Worm (Caenorhabditis elegans): Measurements from ENCODE around the gene inx-11.

The inx-11 gene

ce11 chrV:12540018-12540417, 53.0 kb downstream of the inx-11 start:
- TF ChIP-seq efl-1 (optimal IDR thresholded peaks at IDR 0.05): no peak
- TF ChIP-seq efl-1 (GFP tag; optimal IDR thresholded peaks at IDR 0.05 in 1 of 2): peak in 1 of 2 experiments; percentile 16
- TF ChIP-seq fkh-8 (tag; optimal IDR thresholded peaks at IDR 0.05): peak; percentile 5
- no peak for TF ChIP-seq nhr-90 (tag; optimal IDR thresholded peaks at IDR 0.05; ENCODE audit: poor library complexity)
- peak; percentile 11 for TF ChIP-seq blmp-1 (tag; optimal IDR thresholded peaks at IDR 0.05)
- TF ChIP-seq lin-14 (GFP tag; optimal IDR thresholded peaks at IDR 0.05): peak; percentile 53
- no peak for TF ChIP-seq nhr-76 (tag; optimal IDR thresholded peaks at IDR 0.05)

ce11 chrV:12540739-12541138, 53.7 kb downstream of the inx-11 start, which contains the start of gene F45D3.2:
Gene F45D3.2, plus strand, starts transcription at chrV:12541039.
- TF ChIP-seq irx-1 (tag; optimal IDR thresholded peaks at IDR 0.05) (no peak), xbp-1 (tag; optimal IDR thresholded peaks at IDR 0.05) (no peak), zag-1 (tag; optimal IDR thresholded peaks at IDR 0.05) (no peak), sup-37 (GFP tag; optimal IDR thresholded peaks at IDR 0.05) (no peak), efl-1 (optimal IDR thresholded peaks at IDR 0.05) (no peak), efl-1 (GFP tag; optimal IDR thresholded peaks at IDR 0.05 in 1 of 2) (no peak), lin-14 (GFP tag; optimal IDR thresholded peaks at IDR 0.05) (no peak), ceh-63 (GFP tag; optimal IDR thresholded peaks at IDR 0.05) (no peak), ztf-4 (tag; optimal IDR thresholded peaks at IDR 0.05) (no peak), F16B12.6 (tag; optimal IDR thresholded peaks at IDR 0.05) (no peak), rnt-1 (tag; optimal IDR thresholded peaks at IDR 0.05) (no peak)

DNA sequence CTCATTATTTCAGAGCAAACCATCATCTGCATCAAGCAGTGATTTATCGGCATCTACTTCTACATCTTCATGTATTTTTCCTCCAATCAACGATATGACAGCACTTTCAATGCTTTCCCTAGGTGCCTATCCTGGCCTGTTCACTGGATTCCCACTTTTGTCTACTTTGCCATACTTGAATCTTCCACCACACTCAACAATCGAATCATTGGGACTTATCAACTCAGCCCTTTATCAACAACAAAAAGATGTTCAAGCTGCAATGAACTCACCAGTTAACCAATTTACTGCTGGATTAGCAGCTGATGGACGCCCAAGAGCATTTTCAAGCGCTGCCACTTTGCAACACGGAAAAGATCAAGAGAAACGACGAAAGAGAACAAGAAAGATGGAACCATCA, 54.2 kb downstream of the inx-11 start:
- no peak for TF ChIP-seq dsc-1 (tag; optimal IDR thresholded peaks at IDR 0.05)
- TF ChIP-seq unc-86 (tag; optimal IDR thresholded peaks at IDR 0.05): no peak
- no peak for TF ChIP-seq ceh-82 (tag; optimal IDR thresholded peaks at IDR 0.05)
- no peak for TF ChIP-seq jun-1 (tag; optimal IDR thresholded peaks at IDR 0.05)
- no peak for TF ChIP-seq Y116A8C.19 (tag; optimal IDR thresholded peaks at IDR 0.05; ENCODE audit: borderline replicate concordance)
- TF ChIP-seq sox-4 (tag; optimal IDR thresholded peaks at IDR 0.05): no peak
- TF ChIP-seq unc-130 (tag; optimal IDR thresholded peaks at IDR 0.05): no peak
- TF ChIP-seq egl-13 (tag; optimal IDR thresholded peaks at IDR 0.05): no peak
- no peak for TF ChIP-seq egl-27 (tag; optimal IDR thresholded peaks at IDR 0.05)
- no peak for TF ChIP-seq elt-3 (tag; optimal IDR thresholded peaks at IDR 0.05)
- no peak for TF ChIP-seq xbp-1 (tag; optimal IDR thresholded peaks at IDR 0.05)
- no peak for TF ChIP-seq dpl-1 (GFP tag; optimal IDR thresholded peaks at IDR 0.05)
- no peak for TF ChIP-seq nhr-19 (GFP tag; conservative IDR thresholded peaks at IDR 0.05)
- TF ChIP-seq skn-1 (tag; optimal IDR thresholded peaks at IDR 0.05): no peak
- no peak for TF ChIP-seq mab-9 (GFP tag; IDR thresholded peaks at IDR 0.05)
- no peak for TF ChIP-seq mef-2 (tag; optimal IDR thresholded peaks at IDR 0.05)
- no peak for TF ChIP-seq pag-3 (tag; optimal IDR thresholded peaks at IDR 0.05; ENCODE audit: borderline replicate concordance, insufficient read depth)
- TF ChIP-seq lin-14 (GFP tag; optimal IDR thresholded peaks at IDR 0.05): no peak
- TF ChIP-seq pax-3 (tag; optimal IDR thresholded peaks at IDR 0.05): no peak

Data from whole organism, L1 larva.